Worm (Caenorhabditis elegans) whole organism, L1 larva: ENCODE data around the gene F09E10.7.

Experiments used
- C04F5.9 ChIP-seq: sonication (generic microtip); optimal IDR thresholded peaks from 2 replicates; lab custom pipeline; 2016; ENCODE audit warnings: missing genetic modification characterization, missing compliant biosample characterization
- blmp-1 ChIP-seq: fragments of 150-350 bp; optimal IDR thresholded peaks from 2 replicates; lab custom pipeline; 2014; ENCODE audit warnings: missing biosample characterization, missing genetic modification characterization
- elt-2 ChIP-seq: sonication (generic microtip); optimal IDR thresholded peaks from 2 replicates; lab custom pipeline; 2016; ENCODE audit warnings: missing genetic modification characterization, mild to moderate bottlenecking, inconsistent platforms, missing compliant biosample characterization, missing genetic modification reagents
- elt-3 ChIP-seq, 6 experiments: fragments of 150-350 bp in 1 of 6; sonication (generic microtip); optimal IDR thresholded peaks; 2 replicates each; lab custom pipeline; 2017 to 2018; ENCODE audit warnings: missing biosample characterization in 6 of 6, missing genetic modification characterization in 6 of 6, inconsistent platforms in 1 of 6
- hlh-17 ChIP-seq: fragments of 200-800 bp; sonication (Bioruptor generic); optimal IDR thresholded peaks from 2 replicates; lab custom pipeline; 2018; ENCODE audit warnings: missing genetic modification characterization, mild to moderate bottlenecking, missing compliant biosample characterization, moderate library complexity, borderline replicate concordance
- lin-39 ChIP-seq: fragments of 150-350 bp; optimal IDR thresholded peaks from 2 replicates; lab custom pipeline; 2014; ENCODE audit warnings: missing biosample characterization, missing genetic modification reagents, missing genetic modification characterization
- lsy-2 ChIP-seq, 2 experiments: fragments of 150-350 bp; optimal IDR thresholded peaks; 2 replicates each; lab custom pipeline; 2014; ENCODE audit warnings: missing biosample characterization in 2 of 2, missing genetic modification characterization in 2 of 2
- rnt-1 ChIP-seq: sonication (generic microtip); optimal IDR thresholded peaks from 2 replicates; lab custom pipeline; 2016; ENCODE audit warnings: mild to moderate bottlenecking, missing genetic modification characterization, moderate library complexity, missing compliant biosample characterization
- unc-130 ChIP-seq: fragments of 150-350 bp; optimal IDR thresholded peaks from 2 replicates; lab custom pipeline; 2017; ENCODE audit warnings: missing biosample characterization, missing genetic modification characterization, inconsistent platforms
- zag-1 ChIP-seq: fragments of 150-350 bp; optimal IDR thresholded peaks from 2 replicates; lab custom pipeline; 2014; ENCODE audit warnings: missing biosample characterization, missing genetic modification characterization
- zip-4 ChIP-seq: fragments of 200-800 bp; sonication (Bioruptor generic); optimal IDR thresholded peaks from 2 replicates; lab custom pipeline; 2018; ENCODE audit warnings: mild to moderate bottlenecking, missing genetic modification characterization, moderate library complexity, missing compliant biosample characterization

DNA sequence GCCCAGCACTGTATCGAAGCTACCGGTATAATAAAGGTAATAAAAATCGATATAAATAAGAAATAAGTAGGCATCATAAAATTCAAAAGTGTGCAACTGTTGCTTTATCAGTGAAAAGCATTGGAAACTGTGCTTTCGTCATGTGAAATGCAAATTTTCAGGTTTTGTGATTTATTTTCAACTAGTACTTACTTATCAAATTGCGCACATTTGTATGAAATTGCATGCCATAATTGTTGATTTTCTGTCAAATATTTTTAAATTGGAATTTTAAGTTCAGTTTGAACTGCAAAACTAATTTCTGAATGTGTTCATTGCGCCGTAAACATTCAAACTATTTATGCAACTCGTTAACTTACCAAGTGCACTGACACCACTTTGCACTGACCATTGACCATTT, 15.9 kb downstream of the F09E10.7 start, which contains the start of gene D1005.4:
- TF ChIP-seq elt-3 (tag; optimal IDR thresholded peaks at IDR 0.05; lab: Kevin White, UChicago) (no peak), lsy-2 (tag; optimal IDR thresholded peaks at IDR 0.05; lab: Kevin White, UChicago) (no peak), elt-2 (tag; lab: Kevin White, UChicago) (no peak), lin-39 (tag; lab: Kevin White, UChicago) (no peak), rnt-1 (tag; lab: Kevin White, UChicago) (no peak), zip-4 (no peak), zag-1 (tag; lab: Kevin White, UChicago) (no peak), unc-130 (tag; lab: Kevin White, UChicago) (no peak), hlh-17 (GFP tag; lab: Kevin White, UChicago) (no peak), C04F5.9 (tag; lab: Kevin White, UChicago) (no peak), blmp-1 (tag; lab: Kevin White, UChicago) (no peak)
